Fruit fly (Drosophila melanogaster): ENCODE measurements around the gene KrT95D.

dm6 chr3R:24046580-24047225 is 15.1 kb upstream of the KrT95D start:
- no peak for TF ChIP-seq esn (GFP tag; optimal IDR thresholded peaks at IDR 0.05)
- TF ChIP-seq Gug (GFP tag; IDR thresholded peaks at IDR 0.05) = no peak
- no peak for TF ChIP-seq CG3032 (tag; optimal IDR thresholded peaks at IDR 0.05)

Data from whole organism, prepupa.